Fruit fly (Drosophila melanogaster) whole organism, wandering third instar larva: ENCODE measurements around the gene CG7900.

Experiments
- Abd-B ChIP-seq: fragments of >200 bp; optimal IDR thresholded peaks from 2 replicates; lab custom pipeline; 2017; ENCODE audit warnings: missing biosample characterization, missing genetic modification characterization
- CG32264 ChIP-seq: fragments of 200-800 bp; sonication (Bioruptor generic); optimal IDR thresholded peaks from 2 replicates; lab custom pipeline; 2016; ENCODE audit warnings: missing biosample characterization, missing genetic modification characterization
- CG9705 ChIP-seq: fragments of 200-800 bp; sonication (Bioruptor generic); optimal IDR thresholded peaks from 2 replicates; lab custom pipeline; 2018; ENCODE audit warnings: missing biosample characterization, mild to moderate bottlenecking, missing genetic modification characterization
- CrebA ChIP-seq: fragments of 200-800 bp; sonication (Bioruptor generic); optimal IDR thresholded peaks from 2 replicates; lab custom pipeline; 2016; ENCODE audit warnings: missing biosample characterization, mild to moderate bottlenecking, missing genetic modification characterization, borderline replicate concordance
- Dfd ChIP-seq: fragments of >200 bp; optimal IDR thresholded peaks from 2 replicates; lab custom pipeline; 2017; ENCODE audit warnings: missing biosample characterization, missing genetic modification characterization
- HLH106 ChIP-seq: fragments of 200-800 bp; optimal IDR thresholded peaks from 3 replicates; lab custom pipeline; 2019; ENCODE audit warnings: missing biosample characterization, mild to moderate bottlenecking, missing genetic modification characterization, moderate library complexity
- Hnf4 ChIP-seq: fragments of 200-800 bp; sonication (Bioruptor generic); optimal IDR thresholded peaks from 2 replicates; lab custom pipeline; 2016; ENCODE audit warnings: missing biosample characterization, mild to moderate bottlenecking, missing genetic modification characterization
- Hr78 ChIP-seq: fragments of >200 bp; optimal IDR thresholded peaks from 2 replicates; lab custom pipeline; 2017; ENCODE audit warnings: missing biosample characterization, missing genetic modification characterization
- Hr83 ChIP-seq: fragments of 200-300 bp; sonication (Bioruptor generic); optimal IDR thresholded peaks from 2 replicates; lab custom pipeline; 2016; ENCODE audit warnings: missing biosample characterization, mild to moderate bottlenecking, missing genetic modification characterization, moderate library complexity; ENCODE audit not compliant: poor library complexity, severe bottlenecking
- Jra ChIP-seq: sonication (Bioruptor generic); optimal IDR thresholded peaks from 2 replicates; lab custom pipeline; 2016; ENCODE audit warnings: missing biosample characterization, missing genetic modification characterization
- Mio ChIP-seq: sonication (Bioruptor generic); optimal IDR thresholded peaks from 2 replicates; lab custom pipeline; 2016; ENCODE audit warnings: missing biosample characterization, missing genetic modification characterization
- Myc ChIP-seq: fragments of >200 bp; optimal IDR thresholded peaks from 2 replicates; lab custom pipeline; 2017
- N ChIP-seq: fragments of >200 bp; optimal IDR thresholded peaks from 2 replicates; lab custom pipeline; 2018; ENCODE audit warnings: missing biosample characterization, missing external identifiers, missing genetic modification characterization
- Rel ChIP-seq, 2 experiments: fragments of 200-800 bp; sonication (Bioruptor generic) in 1 of 2; optimal IDR thresholded peaks; 2 replicates in 1 of 2; 3 replicates in 1 of 2; lab custom pipeline; 2016 to 2019; ENCODE audit warnings: mild to moderate bottlenecking in 2 of 2, missing biosample characterization in 2 of 2, missing genetic modification characterization in 2 of 2, moderate library complexity in 1 of 2
- Sp1 ChIP-seq: fragments of 200-800 bp; sonication (Bioruptor generic); optimal IDR thresholded peaks from 3 replicates; lab custom pipeline; 2019; ENCODE audit warnings: missing biosample characterization, mild to moderate bottlenecking, missing genetic modification characterization, moderate library complexity
- Vsx2 ChIP-seq: fragments of 200-300, 225-300 bp; sonication (Bioruptor generic); optimal IDR thresholded peaks from 2 replicates; lab custom pipeline; 2018; ENCODE audit warnings: missing biosample characterization, missing genetic modification characterization; ENCODE audit not compliant: partially characterized antibody
- br ChIP-seq: fragments of 200-800 bp; sonication (Bioruptor generic); optimal IDR thresholded peaks from 2 replicates; lab custom pipeline; 2016; ENCODE audit warnings: missing biosample characterization, missing genetic modification characterization
- brk ChIP-seq: fragments of 200-800 bp; sonication (Bioruptor generic); optimal IDR thresholded peaks from 2 replicates; lab custom pipeline; 2016; ENCODE audit warnings: missing biosample characterization, mild to moderate bottlenecking, missing genetic modification characterization
- dmrt93B ChIP-seq: fragments of 200-800 bp; sonication (Bioruptor generic); optimal IDR thresholded peaks from 2 replicates; lab custom pipeline; 2018; ENCODE audit warnings: missing biosample characterization, mild to moderate bottlenecking, missing genetic modification characterization
- dsf ChIP-seq: sonication (Bioruptor generic); optimal IDR thresholded peaks from 2 replicates; lab custom pipeline; 2016; ENCODE audit warnings: missing biosample characterization, missing genetic modification characterization, borderline replicate concordance
- ey ChIP-seq: fragments of 200-800 bp; sonication (Bioruptor generic); optimal IDR thresholded peaks from 2 replicates; lab custom pipeline; 2016; ENCODE audit warnings: missing biosample characterization, missing genetic modification characterization
- foxo ChIP-seq, 2 experiments: fragments of 200-800 bp; sonication (Bioruptor generic); optimal IDR thresholded peaks; 2 replicates in 1 of 2; 3 replicates in 1 of 2; lab custom pipeline; 2016 to 2017; ENCODE audit warnings: missing biosample characterization in 2 of 2, missing genetic modification characterization in 2 of 2
- fru ChIP-seq: fragments of 200-800 bp; sonication (Bioruptor generic); optimal IDR thresholded peaks from 3 replicates; lab custom pipeline; 2016; ENCODE audit warnings: missing biosample characterization, mild to moderate bottlenecking, missing genetic modification characterization
- h ChIP-seq: fragments of 200-800 bp; sonication (Bioruptor generic); optimal IDR thresholded peaks from 3 replicates; lab custom pipeline; 2016; ENCODE audit warnings: missing biosample characterization, mild to moderate bottlenecking, missing genetic modification characterization
- lola ChIP-seq: fragments of >200 bp; optimal IDR thresholded peaks from 2 replicates; lab custom pipeline; 2017; ENCODE audit warnings: missing biosample characterization, missing genetic modification characterization
- pan ChIP-seq: fragments of >200 bp; optimal IDR thresholded peaks from 2 replicates; lab custom pipeline; 2017
- psq ChIP-seq: fragments of 200-800 bp; sonication (Bioruptor generic); optimal IDR thresholded peaks from 3 replicates; lab custom pipeline; 2017; ENCODE audit warnings: missing biosample characterization, mild to moderate bottlenecking, missing genetic modification characterization, moderate library complexity
- sage ChIP-seq: fragments of 200-800 bp; sonication (Bioruptor generic); optimal IDR thresholded peaks from 2 replicates; lab custom pipeline; 2016; ENCODE audit warnings: missing biosample characterization, mild to moderate bottlenecking, missing genetic modification characterization
- sv ChIP-seq: fragments of 200-800 bp; sonication (Bioruptor generic); optimal IDR thresholded peaks from 3 replicates; lab custom pipeline; 2016; ENCODE audit warnings: missing biosample characterization, missing genetic modification characterization
- tai ChIP-seq: sonication (Bioruptor generic); optimal IDR thresholded peaks from 2 replicates; lab custom pipeline; 2016; ENCODE audit warnings: missing biosample characterization, missing genetic modification characterization
- usp ChIP-seq: fragments of >200 bp; optimal IDR thresholded peaks from 2 replicates; lab custom pipeline; 2017; ENCODE audit warnings: missing biosample characterization, missing genetic modification characterization

Gene CG7900

dm6 chr3R:8149003-8149402, 55.1 kb downstream of the CG7900 start:
- TF ChIP-seq CrebA (GFP tag; lab: Kevin White, UChicago) (no peak), sv (GFP tag; lab: Kevin White, UChicago) (no peak), Hr83 (GFP tag; lab: Kevin White, UChicago) (no peak), Sp1 (no peak), pan (lab: Kevin White, UChicago) (no peak), usp (GFP tag; lab: Kevin White, UChicago) (no peak), Myc (lab: Kevin White, UChicago) (no peak), CG32264 (no peak), Hr78 (GFP tag; lab: Kevin White, UChicago) (no peak), Vsx2 (GFP tag; lab: Kevin White, UChicago) (no peak), dsf (GFP tag; lab: Kevin White, UChicago) (no peak), dmrt93B (GFP tag; lab: Kevin White, UChicago) (no peak), h (GFP tag; lab: Kevin White, UChicago) (no peak), foxo (GFP tag; optimal IDR thresholded peaks at IDR 0.05; lab: Kevin White, UChicago) (no peak), tai (GFP tag; lab: Kevin White, UChicago) (no peak), lola (GFP tag; lab: Kevin White, UChicago) (no peak), br (GFP tag; lab: Kevin White, UChicago) (no peak), Rel (GFP tag; optimal IDR thresholded peaks at IDR 0.05; lab: Kevin White, UChicago) (no peak), Rel (tag; optimal IDR thresholded peaks at IDR 0.05; lab: Kevin White, UChicago) (no peak), Mio (GFP tag; lab: Kevin White, UChicago) (no peak), Abd-B (GFP tag; lab: Kevin White, UChicago) (no peak)

dm6 chr3R:8149995-8150394, 56.1 kb downstream of the CG7900 start:
- TF ChIP-seq Rel (GFP tag; optimal IDR thresholded peaks at IDR 0.05; lab: Kevin White, UChicago) (no peak), Rel (tag; optimal IDR thresholded peaks at IDR 0.05; lab: Kevin White, UChicago) (peak; percentile 71), N (GFP tag; lab: Kevin White, UChicago) (no peak)

dm6 chr3R:8151163-8151562, 57.2 kb downstream of the CG7900 start:
- TF ChIP-seq br (GFP tag; lab: Kevin White, UChicago) (no peak), CrebA (GFP tag; lab: Kevin White, UChicago) (no peak), Rel (GFP tag; optimal IDR thresholded peaks at IDR 0.05; lab: Kevin White, UChicago) (no peak), Rel (tag; optimal IDR thresholded peaks at IDR 0.05; lab: Kevin White, UChicago) (no peak), brk (no peak), CG9705 (no peak)

DNA sequence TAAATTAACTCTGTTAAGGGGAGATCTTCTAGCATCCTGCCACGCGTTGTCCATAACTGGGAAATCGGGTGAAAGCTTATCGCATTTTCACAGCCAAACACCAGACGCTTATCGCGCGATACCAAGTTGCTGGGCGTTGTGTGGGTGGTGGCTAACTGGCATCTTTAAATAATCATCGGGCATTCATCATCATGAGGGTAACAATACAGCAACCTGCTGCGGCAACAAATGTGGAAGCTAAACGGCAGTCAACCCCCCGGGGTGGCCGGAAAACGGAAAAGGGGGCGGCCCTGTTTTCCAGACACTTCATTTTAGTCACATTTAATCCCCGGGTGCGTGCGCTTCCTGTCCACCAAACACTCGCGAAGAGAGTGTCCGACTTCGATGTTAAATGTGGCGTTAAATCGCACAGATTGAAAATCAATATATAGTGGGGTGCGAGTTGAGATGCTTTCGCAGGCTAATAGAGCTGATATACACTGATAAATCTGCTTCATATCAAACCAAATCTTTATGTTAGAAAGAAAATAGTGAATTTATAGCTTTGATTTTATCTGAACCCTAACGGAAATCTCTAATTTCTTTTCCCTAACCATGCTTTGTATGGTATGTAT, 58.8 kb downstream of the CG7900 start:
- TF ChIP-seq ey (GFP tag; lab: Kevin White, UChicago) (no peak), sage (GFP tag; lab: Kevin White, UChicago) (no peak), fru (no peak), Abd-B (GFP tag; lab: Kevin White, UChicago) (no peak), Hnf4 (no peak), Dfd (GFP tag; lab: Kevin White, UChicago) (no peak), psq (GFP tag; lab: Kevin White, UChicago) (no peak), Jra (GFP tag; lab: Kevin White, UChicago) (no peak), Hr83 (GFP tag; lab: Kevin White, UChicago) (no peak), pan (lab: Kevin White, UChicago) (no peak), Myc (lab: Kevin White, UChicago) (no peak), dmrt93B (GFP tag; lab: Kevin White, UChicago) (no peak), HLH106 (tag; lab: Kevin White, UChicago) (no peak), CG9705 (no peak), Mio (GFP tag; lab: Kevin White, UChicago) (no peak), CG32264 (no peak)
